Worm (Caenorhabditis elegans) whole organism, midembryonic: ENCODE measurements around the gene K04C2.8.

Source experiments
- flt-1 ChIP-seq: fragments of 200-800 bp; sonication (Bioruptor generic); IDR thresholded peaks from 2 replicates; pipeline ENCODE4 v1.3.6; 2022; ENCODE audit warnings: missing genetic modification characterization, missing compliant biosample characterization
- ztf-29 ChIP-seq: fragments of 200-800 bp; sonication (Bioruptor generic); IDR thresholded peaks from 2 replicates; pipeline ENCODE4 v1.3.6; 2022; ENCODE audit warnings: missing genetic modification reagents, missing genetic modification characterization, missing compliant biosample characterization

- TF ChIP-seq flt-1 (no peak), ztf-29 (GFP tag; lab: Robert Waterston, UW) (no peak)
Measured at ce11 chrIII:6839091-6839490, 31.0 kb upstream of the K04C2.8 start.
